Worm (Caenorhabditis elegans): Measurements from ENCODE around the gene nhr-264.

The nhr-264 gene

ce11 chrIV:9258547-9258946 is 35.2 kb downstream of the nhr-264 start:
- no peak for TF ChIP-seq php-3 (GFP tag; IDR thresholded peaks at IDR 0.05)
- no peak for TF ChIP-seq tra-1 (GFP tag; IDR thresholded peaks at IDR 0.05)
- no peak for TF ChIP-seq dmd-6 (GFP tag; IDR thresholded peaks at IDR 0.05)
- TF ChIP-seq snpc-4 (tag; optimal IDR thresholded peaks at IDR 0.05), result no peak
- TF ChIP-seq R02D3.7 (tag; optimal IDR thresholded peaks at IDR 0.05), result no peak
- no peak for TF ChIP-seq nhr-6 (tag; optimal IDR thresholded peaks at IDR 0.05)
- TF ChIP-seq aly-2 (tag; optimal IDR thresholded peaks at IDR 0.05), result no peak
- no peak for TF ChIP-seq egl-43 (GFP tag; IDR thresholded peaks at IDR 0.05)
- TF ChIP-seq mxl-3 (GFP tag; optimal IDR thresholded peaks at IDR 0.05), result peak; percentile 4
- no peak for TF ChIP-seq nhr-28 (tag; optimal IDR thresholded peaks at IDR 0.05)
- no peak for TF ChIP-seq dpl-1 (GFP tag; optimal IDR thresholded peaks at IDR 0.05)
- no peak for TF ChIP-seq ztf-11 (tag; optimal IDR thresholded peaks at IDR 0.05)
- TF ChIP-seq lin-15B (tag; optimal IDR thresholded peaks at IDR 0.05), result no peak
- TF ChIP-seq ceh-82 (tag; optimal IDR thresholded peaks at IDR 0.05), result no peak
- no peak for TF ChIP-seq Y5F2A.4 (GFP tag; optimal IDR thresholded peaks at IDR 0.05)
- no peak for TF ChIP-seq sdz-12 (GFP tag; optimal IDR thresholded peaks at IDR 0.05)
- TF ChIP-seq cey-2 (tag; optimal IDR thresholded peaks at IDR 0.05; ENCODE audit: borderline replicate concordance, insufficient read depth), result no peak
- TF ChIP-seq lin-39 (tag; optimal IDR thresholded peaks at IDR 0.05), result no peak
- no peak for TF ChIP-seq zip-11 (GFP tag; IDR thresholded peaks at IDR 0.05)
- TF ChIP-seq daf-19 (GFP tag; conservative IDR thresholded peaks at IDR 0.05), result no peak
- no peak for TF ChIP-seq hlh-30 (tag; optimal IDR thresholded peaks at IDR 0.05; ENCODE audit: insufficient read depth)
- no peak for TF ChIP-seq jun-1 (tag; optimal IDR thresholded peaks at IDR 0.05)
- no peak for TF ChIP-seq snpc-1.2 (GFP tag; IDR thresholded peaks at IDR 0.05)
- no peak for TF ChIP-seq pha-4 (GFP tag; IDR thresholded peaks at IDR 0.05)
- no peak for TF ChIP-seq pha-4 (tag; optimal IDR thresholded peaks at IDR 0.05)
- TF ChIP-seq fkh-10 (GFP tag; optimal IDR thresholded peaks at IDR 0.05), result no peak
- no peak for TF ChIP-seq T20F7.1 (GFP tag; optimal IDR thresholded peaks at IDR 0.05)
- no peak for TF ChIP-seq nhr-25 (tag; optimal IDR thresholded peaks at IDR 0.05; ENCODE audit: borderline replicate concordance, insufficient read depth)
- no peak for TF ChIP-seq ceh-20 (GFP tag; IDR thresholded peaks at IDR 0.05)
- no peak for TF ChIP-seq lim-7 (GFP tag; IDR thresholded peaks at IDR 0.05)
- TF ChIP-seq ceh-32 (tag; optimal IDR thresholded peaks at IDR 0.05; ENCODE audit: poor library complexity), result no peak
- TF ChIP-seq aha-1 (tag), result no peak
- TF ChIP-seq arid-1 (GFP tag; conservative IDR thresholded peaks at IDR 0.05), result no peak
- TF ChIP-seq nhr-111 (GFP tag; optimal IDR thresholded peaks at IDR 0.05), result no peak
- TF ChIP-seq lin-38 (GFP tag; IDR thresholded peaks at IDR 0.05), result no peak
- TF ChIP-seq dmd-9 (GFP tag; IDR thresholded peaks at IDR 0.05), result no peak
- TF ChIP-seq ama-1 (optimal IDR thresholded peaks at IDR 0.05), result peak; percentile 93
- no peak for TF ChIP-seq D1046.2 (GFP tag; IDR thresholded peaks at IDR 0.05)
- no peak for TF ChIP-seq F37D6.2 (tag; optimal IDR thresholded peaks at IDR 0.05)
- no peak for TF ChIP-seq pqm-1 (tag; optimal IDR thresholded peaks at IDR 0.05)
- peak; percentile 9 for TF ChIP-seq mep-1 (tag; optimal IDR thresholded peaks at IDR 0.05)
- TF ChIP-seq lir-3 (tag; optimal IDR thresholded peaks at IDR 0.05), result no peak
- TF ChIP-seq daf-12 (tag; optimal IDR thresholded peaks at IDR 0.05), result no peak
- peak in 1 of 2 experiments; percentile 14 for TF ChIP-seq hif-1 (tag; optimal IDR thresholded peaks at IDR 0.05)
- peak; percentile 25 for TF ChIP-seq nhr-48 (tag; optimal IDR thresholded peaks at IDR 0.05)
